Fruit fly (Drosophila melanogaster) whole organism, embryonic: Measurements from ENCODE around the gene SsRbeta.
A peak's percentile ranks its signal among the peaks of the same experiment; 100 is the strongest.

ENCODE experiments used
- B-H1 ChIP-seq: fragments of 200-800 bp; sonication (Bioruptor generic); IDR thresholded peaks from 3 replicates; pipeline ENCODE4 v1.3.6; 2022; ENCODE audit warnings: missing biosample characterization, missing genetic modification characterization
- CG11093 ChIP-seq: fragments of 200-800 bp; sonication (Bioruptor generic); IDR thresholded peaks from 3 replicates; pipeline ENCODE4 v1.3.6; 2022; ENCODE audit warnings: missing biosample characterization, missing genetic modification characterization
- CG13424 ChIP-seq: fragments of 200-800 bp; sonication (Bioruptor generic); optimal IDR thresholded peaks from 2 replicates; lab custom pipeline; 2019; ENCODE audit warnings: missing biosample characterization, mild to moderate bottlenecking, missing genetic modification characterization, moderate library complexity
- CG14441 ChIP-seq: fragments of 200-800 bp; sonication (Bioruptor generic); IDR thresholded peaks from 2 replicates; pipeline ENCODE4 v1.3.6; 2022; ENCODE audit warnings: missing biosample characterization, missing genetic modification characterization
- CG15696 ChIP-seq: fragments of 200-800 bp; sonication (Bioruptor generic); optimal IDR thresholded peaks from 2 replicates; lab custom pipeline; 2019; ENCODE audit warnings: missing biosample characterization, mild to moderate bottlenecking, missing genetic modification characterization, moderate library complexity
- CG17568 ChIP-seq: fragments of 200-800 bp; sonication (Bioruptor generic); optimal IDR thresholded peaks from 2 replicates; lab custom pipeline; 2018; ENCODE audit warnings: missing biosample characterization, mild to moderate bottlenecking, missing genetic modification characterization, moderate library complexity
- CG18619 ChIP-seq: fragments of 200-800 bp; sonication (Bioruptor generic); optimal IDR thresholded peaks from 3 replicates; lab custom pipeline; 2017; ENCODE audit warnings: missing biosample characterization, mild to moderate bottlenecking, missing genetic modification characterization
- CG4328 ChIP-seq: fragments of 200-800 bp; sonication (Bioruptor generic); optimal IDR thresholded peaks from 3 replicates; lab custom pipeline; 2017; ENCODE audit warnings: missing biosample characterization, missing genetic modification reagents, missing genetic modification characterization
- CG43689 ChIP-seq: fragments of 200-800 bp; sonication (Bioruptor generic); IDR thresholded peaks from 2 replicates; pipeline ENCODE4 v1.3.6; 2022; ENCODE audit warnings: missing biosample characterization, missing genetic modification characterization
- CG5180 ChIP-seq: fragments of 200-800 bp; sonication (Bioruptor generic); optimal IDR thresholded peaks from 3 replicates; lab custom pipeline; 2017; ENCODE audit warnings: missing biosample characterization, missing genetic modification characterization, mild to moderate bottlenecking, moderate library complexity, missing genetic modification reagents
- CG7271 ChIP-seq: fragments of 200-800 bp; sonication (Bioruptor generic); optimal IDR thresholded peaks from 2 replicates; lab custom pipeline; 2018; ENCODE audit warnings: missing biosample characterization, mild to moderate bottlenecking, missing genetic modification characterization, moderate library complexity
- CG7839 ChIP-seq: fragments of 200-800 bp; sonication (Bioruptor generic); optimal IDR thresholded peaks from 3 replicates; lab custom pipeline; 2018; ENCODE audit warnings: missing biosample characterization, mild to moderate bottlenecking, missing genetic modification characterization, moderate library complexity
- CG7928 ChIP-seq: fragments of 200-800 bp; sonication (Bioruptor generic); optimal IDR thresholded peaks from 2 replicates; lab custom pipeline; 2017; ENCODE audit warnings: missing biosample characterization, mild to moderate bottlenecking, missing genetic modification characterization
- CG8388 ChIP-seq: fragments of 200-800 bp; sonication (Bioruptor generic); optimal IDR thresholded peaks from 2 replicates; lab custom pipeline; 2019; ENCODE audit warnings: missing biosample characterization, mild to moderate bottlenecking, missing genetic modification characterization, moderate library complexity
- CG9932 ChIP-seq: fragments of 200-800 bp; sonication (Bioruptor generic); IDR thresholded peaks from 2 replicates; pipeline ENCODE4 v1.3.6; 2022; ENCODE audit warnings: missing biosample characterization, missing genetic modification characterization
- CHES-1-like ChIP-seq: fragments of 200-800 bp; sonication (Bioruptor generic); optimal IDR thresholded peaks from 2 replicates; lab custom pipeline; 2016; ENCODE audit warnings: missing biosample characterization, missing genetic modification characterization
- CoRest ChIP-seq: fragments of 200-800 bp; sonication (Bioruptor generic); optimal IDR thresholded peaks from 3 replicates; lab custom pipeline; 2018; ENCODE audit warnings: missing biosample characterization, mild to moderate bottlenecking, missing genetic modification characterization, moderate library complexity
- Gug ChIP-seq: fragments of 200-800 bp; sonication (Bioruptor generic); IDR thresholded peaks from 4 replicates; pipeline ENCODE4 v1.3.6; 2022; ENCODE audit warnings: missing biosample characterization, missing genetic modification characterization
- HLH3B ChIP-seq: fragments of 200-800 bp; sonication (Bioruptor generic); IDR thresholded peaks from 2 replicates; pipeline ENCODE4 v1.3.6; 2022; ENCODE audit warnings: missing biosample characterization, missing genetic modification characterization
- Lim3 ChIP-seq: fragments of 200-800 bp; sonication (Bioruptor generic); IDR thresholded peaks from 2 replicates; pipeline ENCODE4 v1.3.6; 2022; ENCODE audit warnings: missing biosample characterization, missing genetic modification characterization
- NC2β ChIP-seq: fragments of 200-800 bp; sonication (Bioruptor generic); optimal IDR thresholded peaks from 2 replicates; lab custom pipeline; 2016; ENCODE audit warnings: missing biosample characterization, missing genetic modification characterization
- Nf-YA ChIP-seq: fragments of 200-800 bp; sonication (Bioruptor generic); IDR thresholded peaks from 2 replicates; pipeline ENCODE4 v1.3.6; 2022; ENCODE audit warnings: missing biosample characterization, missing genetic modification characterization
- Oli ChIP-seq: fragments of 200-800 bp; sonication (Bioruptor generic); optimal IDR thresholded peaks from 2 replicates; lab custom pipeline; 2018; ENCODE audit warnings: missing biosample characterization, mild to moderate bottlenecking, missing genetic modification characterization, moderate library complexity
- Ptx1 ChIP-seq: fragments of 200-800 bp; sonication (Bioruptor generic); IDR thresholded peaks from 2 replicates; pipeline ENCODE4 v1.3.6; 2022; ENCODE audit warnings: missing biosample characterization, missing genetic modification characterization
- ara ChIP-seq: fragments of 200-800 bp; sonication (Bioruptor generic); IDR thresholded peaks from 2 replicates; pipeline ENCODE4 v1.3.6; 2022; ENCODE audit warnings: missing biosample characterization, missing genetic modification characterization
- cato ChIP-seq: fragments of 200-800 bp; sonication (Bioruptor generic); optimal IDR thresholded peaks from 2 replicates; lab custom pipeline; 2016; ENCODE audit warnings: missing biosample characterization, missing genetic modification characterization, borderline replicate concordance
- da ChIP-seq: fragments of 200-800 bp; sonication (Bioruptor generic); optimal IDR thresholded peaks from 2 replicates; lab custom pipeline; 2016; ENCODE audit warnings: missing biosample characterization, missing genetic modification characterization
- dysf ChIP-seq: fragments of 200-800 bp; sonication (Bioruptor generic); IDR thresholded peaks from 3 replicates; pipeline ENCODE4 v1.3.6; 2022; ENCODE audit warnings: missing biosample characterization, missing genetic modification characterization
- ftz-f1 ChIP-seq: fragments of 200-800 bp; sonication (Bioruptor generic); optimal IDR thresholded peaks from 2 replicates; lab custom pipeline; 2016; ENCODE audit warnings: missing biosample characterization, missing genetic modification characterization
- gsb ChIP-seq: fragments of 200-800 bp; sonication (Bioruptor generic); IDR thresholded peaks from 2 replicates; pipeline ENCODE4 v1.3.6; 2022; ENCODE audit warnings: missing biosample characterization, missing genetic modification characterization
- gt ChIP-seq: fragments of 200-800 bp; sonication (Bioruptor generic); IDR thresholded peaks from 2 replicates; pipeline ENCODE4 v1.3.6; 2022; ENCODE audit warnings: missing biosample characterization, missing genetic modification characterization
- hkb ChIP-seq, 2 experiments: fragments of 200-800 bp in 1 of 2; fragments of >200 bp in 1 of 2; sonication (Bioruptor generic) in 1 of 2; IDR thresholded peaks in 1 of 2; optimal IDR thresholded peaks in 1 of 2; 2 replicates each; pipeline versions ENCODE4 v1.3.6 to Lab custom; 2017 to 2022; ENCODE audit warnings: missing biosample characterization in 1 of 2, missing genetic modification characterization in 1 of 2
- jing ChIP-seq: fragments of 200-800 bp; sonication (Bioruptor generic); optimal IDR thresholded peaks from 2 replicates; lab custom pipeline; 2018; ENCODE audit warnings: missing biosample characterization, mild to moderate bottlenecking, missing genetic modification characterization
- kah ChIP-seq: fragments of 200-800 bp; sonication (Bioruptor generic); optimal IDR thresholded peaks from 2 replicates; lab custom pipeline; 2018; ENCODE audit warnings: missing biosample characterization, mild to moderate bottlenecking, missing genetic modification characterization
- lab ChIP-seq: fragments of 200-800 bp; sonication (Bioruptor generic); optimal IDR thresholded peaks from 3 replicates; lab custom pipeline; 2017; ENCODE audit warnings: missing biosample characterization, missing genetic modification characterization, mild to moderate bottlenecking, moderate library complexity, missing genetic modification reagents
- mam ChIP-seq: fragments of 200-800 bp; sonication (Bioruptor generic); optimal IDR thresholded peaks from 3 replicates; lab custom pipeline; 2016; ENCODE audit warnings: missing biosample characterization, missing genetic modification characterization
- nmo ChIP-seq: fragments of 200-800 bp; sonication (Bioruptor generic); optimal IDR thresholded peaks from 2 replicates; lab custom pipeline; 2018; ENCODE audit warnings: missing biosample characterization, mild to moderate bottlenecking, missing genetic modification characterization, moderate library complexity
- oc ChIP-seq: fragments of 200-800 bp; sonication (Bioruptor generic); optimal IDR thresholded peaks from 2 replicates; lab custom pipeline; 2018; ENCODE audit warnings: missing biosample characterization, mild to moderate bottlenecking, missing genetic modification characterization, moderate library complexity
- otp ChIP-seq: fragments of 200-800 bp; sonication (Bioruptor generic); IDR thresholded peaks from 3 replicates; pipeline ENCODE4, ENCODE4 v1.3.6; 2022; ENCODE audit warnings: missing biosample characterization, missing genetic modification characterization
- p53 ChIP-seq: fragments of 200-800 bp; sonication (Bioruptor generic); optimal IDR thresholded peaks from 2 replicates; lab custom pipeline; 2016; ENCODE audit warnings: missing biosample characterization, missing genetic modification characterization
- pan ChIP-seq, 4 experiments: fragments of >200 bp in 3 of 4; fragments of 200-800 bp in 1 of 4; sonication (Bioruptor generic) in 1 of 4; optimal IDR thresholded peaks in 3 of 4; IDR thresholded peaks in 1 of 4; 2 replicates each; pipeline versions ENCODE4 v1.3.6 to Lab custom; 2017 to 2022; ENCODE audit warnings: missing biosample characterization in 2 of 4, missing genetic modification characterization in 2 of 4, mixed read lengths in 1 of 4
- pb ChIP-seq: fragments of 200-800 bp; sonication (Bioruptor generic); optimal IDR thresholded peaks from 3 replicates; lab custom pipeline; 2016; ENCODE audit warnings: missing biosample characterization, missing genetic modification characterization
- slbo ChIP-seq: fragments of 200-800 bp; sonication (Bioruptor generic); IDR thresholded peaks from 2 replicates; pipeline ENCODE4 v1.3.6; 2022; ENCODE audit warnings: missing biosample characterization, missing genetic modification characterization
- slou ChIP-seq: fragments of 200-800 bp; sonication (Bioruptor generic); optimal IDR thresholded peaks from 3 replicates; lab custom pipeline; 2016; ENCODE audit warnings: missing biosample characterization, missing genetic modification characterization
- sug ChIP-seq: fragments of 200-800 bp; optimal IDR thresholded peaks from 2 replicates; lab custom pipeline; 2019; ENCODE audit warnings: missing biosample characterization, mild to moderate bottlenecking, missing genetic modification characterization, moderate library complexity
- tio ChIP-seq: fragments of 200-800 bp; sonication (Bioruptor generic); optimal IDR thresholded peaks from 2 replicates; lab custom pipeline; 2017; ENCODE audit warnings: missing biosample characterization, missing genetic modification characterization, inconsistent platforms
- unpg ChIP-seq: fragments of 200-800 bp; sonication (Bioruptor generic); optimal IDR thresholded peaks from 3 replicates; lab custom pipeline; 2018; ENCODE audit warnings: missing biosample characterization, mild to moderate bottlenecking, missing genetic modification characterization, moderate library complexity
- zfh2 ChIP-seq: fragments of 200-800 bp; sonication (Bioruptor generic); optimal IDR thresholded peaks from 2 replicates; lab custom pipeline; 2016; ENCODE audit warnings: missing biosample characterization, missing genetic modification characterization

SsRbeta gene

DNA sequence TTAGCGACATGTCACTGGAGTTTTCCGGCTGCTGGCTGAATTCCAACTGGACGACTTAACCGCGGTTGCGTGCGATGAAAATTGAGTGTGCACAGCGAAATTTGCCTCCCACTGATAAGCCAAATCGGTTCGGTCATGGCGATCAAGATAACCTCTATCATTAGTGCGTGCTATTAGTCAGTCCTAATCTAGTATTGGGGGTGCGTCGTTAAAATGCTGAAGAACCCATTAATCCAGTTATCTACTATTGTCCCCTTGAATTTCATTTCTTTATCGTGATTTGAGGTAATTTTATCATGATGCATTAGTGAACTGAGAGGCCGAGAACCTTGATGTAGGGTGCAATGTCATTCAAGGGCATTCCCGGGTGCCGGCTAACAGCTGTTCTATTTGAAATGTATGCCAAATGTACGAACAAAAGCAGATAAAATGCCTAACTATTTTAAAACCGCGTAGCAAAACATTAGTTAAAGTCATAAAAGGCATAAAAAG, 890 bp upstream of the SsRbeta start, which contains the start of gene Pgm1 (continued):
- TF ChIP-seq sug (tag; lab: Kevin White, UChicago) (peak; percentile 90), pb (GFP tag; lab: Kevin White, UChicago) (peak; percentile 93), slou (GFP tag; lab: Kevin White, UChicago) (peak; percentile 48), CG7928 (GFP tag; lab: Kevin White, UChicago) (no peak), CG43689 (no peak), CG17568 (no peak), p53 (GFP tag; lab: Kevin White, UChicago) (peak; percentile 89), CG13424 (tag; lab: Kevin White, UChicago) (peak; percentile 73), ftz-f1 (peak; percentile 94), hkb (optimal IDR thresholded peaks at IDR 0.05; lab: Kevin White, UChicago) (peak; percentile 59), hkb (GFP tag; IDR thresholded peaks at IDR 0.05; lab: Robert Waterston, UW) (peak; percentile 73), kah (GFP tag; lab: Kevin White, UChicago) (peak; percentile 50), pan (optimal IDR thresholded peaks at IDR 0.05; lab: Kevin White, UChicago) (no peak), pan (GFP tag; optimal IDR thresholded peaks at IDR 0.05 in 1 of 2, IDR thresholded peaks at IDR 0.05 in 1 of 2) (peak in 1 of 2 experiments; percentile 85), NC2β (peak; percentile 85), Nf-YA (GFP tag; lab: Robert Waterston, UW) (peak; percentile 54; the same call in 1 of the 2 replicates), jing (no peak), HLH3B (GFP tag; lab: Robert Waterston, UW) (peak; percentile 60), otp (GFP tag; lab: Robert Waterston, UW) (peak; percentile 68; the same call in 2 of the 3 replicates), mam (GFP tag; lab: Kevin White, UChicago) (peak; percentile 90), cato (GFP tag; lab: Kevin White, UChicago) (peak; percentile 52), B-H1 (GFP tag; lab: Robert Waterston, UW) (peak; percentile 66), zfh2 (GFP tag; lab: Kevin White, UChicago) (peak; percentile 90), tio (peak; percentile 53), CG18619 (GFP tag; lab: Kevin White, UChicago) (peak; percentile 81), oc (tag; lab: Kevin White, UChicago) (no peak), gt (GFP tag; lab: Robert Waterston, UW) (no peak), CG5180 (peak; percentile 50), Ptx1 (peak; percentile 82), CG9932 (GFP tag; lab: Robert Waterston, UW) (no peak; the same call in 1 of the 2 replicates), CG4328 (GFP tag; lab: Kevin White, UChicago) (no peak), slbo (GFP tag; lab: Robert Waterston, UW) (peak; percentile 82), CoRest (peak; percentile 71), ara (GFP tag; lab: Robert Waterston, UW) (peak; percentile 76), da (GFP tag; lab: Kevin White, UChicago) (peak; percentile 83)

- TF ChIP-seq CHES-1-like (GFP tag; lab: Kevin White, UChicago) (no peak), Oli (tag; lab: Kevin White, UChicago) (peak; percentile 53), dysf (GFP tag; lab: Robert Waterston, UW) (peak; percentile 45; the same call in 1 of the 3 replicates), Nf-YA (GFP tag; lab: Robert Waterston, UW) (no peak), CG7839 (tag; lab: Kevin White, UChicago) (peak; percentile 74), Lim3 (GFP tag; lab: Robert Waterston, UW) (no peak), CG7271 (tag; lab: Kevin White, UChicago) (peak; percentile 13), gsb (no peak), unpg (GFP tag; lab: Kevin White, UChicago) (peak; percentile 30), CG14441 (GFP tag; lab: Robert Waterston, UW) (no peak), CG15696 (tag; lab: Kevin White, UChicago) (peak; percentile 54), CG11093 (GFP tag; lab: Robert Waterston, UW) (no peak), CG4328 (GFP tag; lab: Kevin White, UChicago) (peak; percentile 39), CG8388 (GFP tag; lab: Kevin White, UChicago) (peak; percentile 70), nmo (peak; percentile 66), lab (GFP tag; lab: Kevin White, UChicago) (peak; percentile 62), Gug (GFP tag; lab: Robert Waterston, UW) (peak; percentile 6; the same call in 1 of the 4 replicates)
These were observed 2.0 kb downstream of the SsRbeta start, which contains the start of the genes Trs20 and elg1 for dm6 chr3L:16131264-16132066. Trs20 (minus strand) TSS chr3L:16131632. elg1 (plus strand) TSS chr3L:16132028.
